Worm (Caenorhabditis elegans) whole organism, L4/young adult: Measurements from ENCODE around the gene ugt-35.

Source experiments
- W03F9.2 ChIP-seq: fragments of 150-350 bp; optimal IDR thresholded peaks from 2 replicates; lab custom pipeline; 2014; ENCODE audit warnings: missing biosample characterization, missing genetic modification characterization
- dao-5 ChIP-seq: sonication (generic microtip); optimal IDR thresholded peaks from 2 replicates; lab custom pipeline; 2016; ENCODE audit warnings: missing genotype, missing genetic modification characterization, moderate library complexity, missing compliant biosample characterization
- him-1 ChIP-seq: sonication (generic microtip); optimal IDR thresholded peaks from 2 replicates; lab custom pipeline; 2016; ENCODE audit warnings: missing genotype, missing genetic modification reagents, missing genetic modification characterization, missing compliant biosample characterization

ugt-35 gene

DNA sequence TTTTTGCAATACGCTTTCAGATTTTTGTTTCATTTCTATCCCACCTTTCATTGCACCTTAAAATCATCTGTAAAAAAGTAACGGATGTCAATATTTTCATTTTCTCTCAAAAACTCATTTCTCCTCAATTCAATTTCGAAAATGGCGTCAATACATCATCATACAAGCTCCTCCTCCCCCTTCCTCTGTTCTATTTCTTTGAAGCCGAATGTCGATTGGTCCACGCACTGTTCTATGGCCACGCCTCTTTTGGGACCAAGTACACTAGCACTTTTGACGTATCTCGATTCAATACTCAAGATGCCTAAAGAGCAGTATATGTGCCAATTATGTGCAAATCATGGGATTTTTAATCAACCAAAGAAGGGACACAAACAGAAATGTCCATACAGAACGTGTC, 21.3 kb downstream of the ugt-35 start, which contains the start of gene mab-23:
Gene mab-23, plus strand, starts transcription at position 301 of the 400 bp plus-strand sequence.
- TF ChIP-seq W03F9.2 (tag; lab: Kevin White, UChicago) (no peak), him-1 (tag; lab: Kevin White, UChicago) (no peak), dao-5 (no peak)

DNA sequence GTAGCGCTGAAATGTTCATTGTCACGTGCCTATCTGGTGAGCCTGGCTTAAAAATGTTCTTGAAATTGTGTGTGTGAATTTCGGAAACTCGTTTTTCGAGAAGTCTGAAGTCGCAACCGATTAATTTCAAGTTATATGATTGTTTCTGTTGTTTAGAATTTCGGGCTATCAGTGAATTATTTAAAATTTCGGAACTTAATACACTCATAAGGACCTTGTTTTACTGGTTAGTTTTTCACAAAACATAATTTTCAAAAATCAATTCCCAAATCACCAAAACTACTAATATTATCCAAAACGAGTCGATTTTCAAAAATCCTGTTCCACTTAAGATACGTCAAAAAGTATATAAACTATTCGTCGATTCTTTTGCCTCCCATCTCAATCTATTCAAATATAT, 23.6 kb downstream of the ugt-35 start:
- TF ChIP-seq dao-5: no peak
- TF ChIP-seq W03F9.2 (tag; lab: Kevin White, UChicago): no peak
- TF ChIP-seq him-1 (tag; lab: Kevin White, UChicago): no peak

DNA sequence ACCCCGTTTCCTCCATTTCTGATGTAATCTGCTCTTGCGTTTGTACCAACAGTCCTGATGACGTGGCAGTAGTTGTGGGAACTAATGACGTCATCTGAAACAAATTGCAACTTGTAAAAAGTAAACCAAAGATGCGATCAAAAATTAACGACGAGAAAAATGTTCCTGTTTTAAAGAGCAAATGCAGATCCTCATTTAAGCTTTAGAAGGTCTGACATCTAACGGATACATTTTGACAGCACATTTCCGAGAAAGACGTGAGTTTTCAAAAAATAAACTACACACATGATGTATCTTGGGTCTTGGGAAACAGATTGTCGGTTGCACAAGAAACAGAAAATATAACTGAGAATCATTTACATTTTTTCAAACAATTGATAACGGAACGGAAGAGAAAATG, 38.6 kb downstream of the ugt-35 start, which contains the start of gene H09F14.1:
Gene H09F14.1, minus strand, starts transcription at position 101 of the 400 bp plus-strand sequence.
- no peak for TF ChIP-seq him-1 (tag; lab: Kevin White, UChicago)
- no peak for TF ChIP-seq dao-5
- TF ChIP-seq W03F9.2 (tag; lab: Kevin White, UChicago): no peak

DNA sequence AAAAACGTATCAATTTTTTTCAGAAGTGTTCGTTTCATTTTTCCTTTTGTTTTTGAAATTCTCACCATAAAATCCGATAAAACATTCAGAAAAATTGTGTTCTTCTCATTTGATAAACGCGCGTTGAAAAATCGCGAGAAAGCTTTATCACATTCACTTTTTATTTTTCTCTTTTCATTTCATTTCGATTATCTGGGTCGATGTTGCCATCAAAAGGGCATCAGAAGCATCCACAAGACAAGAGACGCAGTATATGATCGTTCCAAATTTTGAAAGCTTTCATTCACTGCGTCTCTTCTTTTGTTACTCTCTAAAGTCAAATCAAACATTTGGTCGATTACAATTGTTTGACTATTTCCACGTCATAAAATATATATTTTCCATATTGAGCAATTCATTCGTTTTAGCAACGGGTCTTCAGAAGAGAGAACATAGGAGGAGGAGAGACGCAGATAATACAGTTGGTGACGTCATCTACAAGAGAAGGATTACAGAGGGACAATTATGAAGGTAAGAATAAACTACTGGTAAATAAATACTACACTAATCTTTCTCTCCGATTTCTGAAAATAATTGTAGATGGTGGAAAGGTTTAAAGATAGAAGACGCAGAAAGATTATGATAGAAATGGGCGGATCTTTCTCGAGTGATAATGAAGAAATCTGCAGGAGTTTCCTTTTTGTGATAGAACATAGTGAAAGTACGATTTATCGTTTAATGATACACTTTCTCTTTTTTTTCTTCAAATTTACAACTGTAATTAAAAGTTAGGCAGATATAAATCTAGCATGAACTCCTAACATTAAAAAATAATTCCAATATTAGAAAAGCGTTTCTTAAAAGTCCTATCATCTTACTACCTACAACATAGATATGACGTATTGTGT, 51.8 kb downstream of the ugt-35 start, which contains the start of gene H27A22.1:
Gene H27A22.1, plus strand, starts transcription at position 505 of the 887 bp plus-strand sequence.
- TF ChIP-seq dao-5 (no peak), W03F9.2 (tag; lab: Kevin White, UChicago) (no peak), him-1 (tag; lab: Kevin White, UChicago) (no peak)
